Fruit fly (Drosophila melanogaster) whole organism, embryonic: Measurements from ENCODE around the gene Eno.

ENCODE experiments used
- Adf1 ChIP-seq: fragments of 200-800 bp; sonication (Bioruptor generic); IDR thresholded peaks from 2 replicates; pipeline ENCODE4 v1.3.6; 2022; ENCODE audit warnings: missing biosample characterization, missing genetic modification characterization
- Bgb ChIP-seq: fragments of 200-800 bp; sonication (Bioruptor generic); IDR thresholded peaks from 2 replicates; pipeline ENCODE4 v1.3.6; 2022; ENCODE audit warnings: missing biosample characterization, missing genetic modification characterization; ENCODE audit not compliant: partially characterized antibody
- C15 ChIP-seq: fragments of 200-800 bp; sonication (Bioruptor generic); IDR thresholded peaks from 3 replicates; pipeline ENCODE4 v1.3.6; 2022; ENCODE audit warnings: missing biosample characterization, missing genetic modification characterization
- CG10565 ChIP-seq: fragments of 200-800 bp; sonication (Bioruptor generic); optimal IDR thresholded peaks from 3 replicates; lab custom pipeline; 2016; ENCODE audit warnings: missing biosample characterization, mild to moderate bottlenecking, missing genetic modification characterization
- CG10654 ChIP-seq: fragments of 200-800 bp; sonication (Bioruptor generic); optimal IDR thresholded peaks from 2 replicates; lab custom pipeline; 2016; ENCODE audit warnings: missing biosample characterization, missing genetic modification characterization
- CG10979 ChIP-seq: fragments of 200-800 bp; sonication (Bioruptor generic); optimal IDR thresholded peaks from 2 replicates; lab custom pipeline; 2018; ENCODE audit warnings: missing biosample characterization, mild to moderate bottlenecking, missing genetic modification characterization, moderate library complexity
- CG11093 ChIP-seq: fragments of 200-800 bp; sonication (Bioruptor generic); IDR thresholded peaks from 3 replicates; pipeline ENCODE4 v1.3.6; 2022; ENCODE audit warnings: missing biosample characterization, missing genetic modification characterization
- CG12391 ChIP-seq: fragments of 200-800 bp; sonication (Bioruptor generic); optimal IDR thresholded peaks from 3 replicates; lab custom pipeline; 2018; ENCODE audit warnings: missing biosample characterization, mild to moderate bottlenecking, missing genetic modification characterization, moderate library complexity
- CG14860 ChIP-seq: fragments of 200-800 bp; sonication (Bioruptor generic); IDR thresholded peaks from 3 replicates; pipeline ENCODE4 v1.3.6; 2022; ENCODE audit warnings: missing biosample characterization, missing genetic modification characterization; ENCODE audit not compliant: partially characterized antibody
- CG17912 ChIP-seq: fragments of 200-800 bp; sonication (Bioruptor generic); optimal IDR thresholded peaks from 2 replicates; lab custom pipeline; 2018; ENCODE audit warnings: missing biosample characterization, mild to moderate bottlenecking, missing genetic modification characterization
- CG18262 ChIP-seq: fragments of 200-800 bp; optimal IDR thresholded peaks from 3 replicates; lab custom pipeline; 2019; ENCODE audit warnings: missing biosample characterization, mild to moderate bottlenecking, missing genetic modification characterization, moderate library complexity
- CG18599 ChIP-seq: fragments of 200-800 bp; sonication (Bioruptor generic); optimal IDR thresholded peaks from 3 replicates; lab custom pipeline; 2017; ENCODE audit warnings: missing biosample characterization, missing genetic modification characterization, mild to moderate bottlenecking, moderate library complexity, missing genetic modification reagents
- CG18619 ChIP-seq: fragments of 200-800 bp; sonication (Bioruptor generic); optimal IDR thresholded peaks from 3 replicates; lab custom pipeline; 2017; ENCODE audit warnings: missing biosample characterization, mild to moderate bottlenecking, missing genetic modification characterization
- CG2129 ChIP-seq: fragments of 200-800 bp; sonication (Bioruptor generic); IDR thresholded peaks from 2 replicates; pipeline ENCODE4 v1.3.6; 2022; ENCODE audit warnings: missing biosample characterization, missing genetic modification characterization; ENCODE audit not compliant: partially characterized antibody
- CG2678 ChIP-seq: fragments of 200-800 bp; sonication (Bioruptor generic); optimal IDR thresholded peaks from 3 replicates; lab custom pipeline; 2019; ENCODE audit warnings: missing biosample characterization, mild to moderate bottlenecking, missing genetic modification characterization, moderate library complexity
- CG30431 ChIP-seq: fragments of 200-800 bp; sonication (Bioruptor generic); optimal IDR thresholded peaks from 2 replicates; lab custom pipeline; 2017; ENCODE audit warnings: missing biosample characterization, missing genetic modification characterization
- CG33557 ChIP-seq: fragments of 200-800 bp; sonication (Bioruptor generic); optimal IDR thresholded peaks from 2 replicates; lab custom pipeline; 2019; ENCODE audit warnings: missing biosample characterization, mild to moderate bottlenecking, missing genetic modification characterization, moderate library complexity
- CG5245 ChIP-seq: fragments of 200-800 bp; sonication (Bioruptor generic); optimal IDR thresholded peaks from 3 replicates; lab custom pipeline; 2016; ENCODE audit warnings: missing biosample characterization, missing genetic modification characterization
- CG8388 ChIP-seq: fragments of 200-800 bp; sonication (Bioruptor generic); optimal IDR thresholded peaks from 2 replicates; lab custom pipeline; 2019; ENCODE audit warnings: missing biosample characterization, mild to moderate bottlenecking, missing genetic modification characterization, moderate library complexity
- CG8944 ChIP-seq: fragments of 200-800 bp; sonication (Bioruptor generic); optimal IDR thresholded peaks from 3 replicates; lab custom pipeline; 2016; ENCODE audit warnings: missing biosample characterization, missing genetic modification characterization
- CG9727 ChIP-seq: fragments of 200-800 bp; sonication (Bioruptor generic); optimal IDR thresholded peaks from 3 replicates; lab custom pipeline; 2017; ENCODE audit warnings: missing biosample characterization, mild to moderate bottlenecking, missing genetic modification characterization
- CkIIα-i1 ChIP-seq: fragments of 200-800 bp; sonication (Bioruptor generic); IDR thresholded peaks from 2 replicates; pipeline ENCODE4 v1.3.6; 2022; ENCODE audit warnings: missing biosample characterization, missing genetic modification characterization
- D ChIP-seq, 2 experiments: fragments of 200-800 bp in 1 of 2; fragments of >200 bp in 1 of 2; sonication (Bioruptor generic) in 1 of 2; optimal IDR thresholded peaks; 2 replicates in 1 of 2; 3 replicates in 1 of 2; lab custom pipeline; 2017; ENCODE audit warnings: mild to moderate bottlenecking in 1 of 2, missing biosample characterization in 1 of 2, missing genetic modification characterization in 1 of 2, missing genetic modification reagents in 1 of 2
- Dad ChIP-seq: fragments of 200-800 bp; sonication (Bioruptor generic); optimal IDR thresholded peaks from 3 replicates; lab custom pipeline; 2016; ENCODE audit warnings: missing biosample characterization, missing genetic modification characterization
- Eip74EF ChIP-seq, 2 experiments: fragments of 200-800 bp in 1 of 2; fragments of >200 bp in 1 of 2; sonication (Bioruptor generic) in 1 of 2; optimal IDR thresholded peaks; 2 replicates each; lab custom pipeline; 2017 to 2019; ENCODE audit warnings: missing biosample characterization in 2 of 2, missing genetic modification characterization in 2 of 2, mild to moderate bottlenecking in 1 of 2, moderate library complexity in 1 of 2
- Ets97D ChIP-seq: fragments of 200-800 bp; sonication (Bioruptor generic); optimal IDR thresholded peaks from 3 replicates; lab custom pipeline; 2016; ENCODE audit warnings: missing biosample characterization, missing genetic modification characterization
- Fer1 ChIP-seq: fragments of 200-800 bp; sonication (Bioruptor generic); optimal IDR thresholded peaks from 2 replicates; lab custom pipeline; 2017; ENCODE audit warnings: missing biosample characterization, mild to moderate bottlenecking, missing genetic modification characterization
- HLHmδ ChIP-seq: fragments of 200-800 bp; sonication (Bioruptor generic); optimal IDR thresholded peaks from 2 replicates; lab custom pipeline; 2018; ENCODE audit warnings: missing biosample characterization, mild to moderate bottlenecking, missing genetic modification characterization, moderate library complexity
- Hand ChIP-seq: fragments of 200-800 bp; sonication (Bioruptor generic); optimal IDR thresholded peaks from 2 replicates; lab custom pipeline; 2017; ENCODE audit warnings: mild to moderate bottlenecking, missing biosample characterization, missing genetic modification reagents, missing genetic modification characterization
- NfI ChIP-seq: fragments of 200-800 bp; sonication (Bioruptor generic); optimal IDR thresholded peaks from 3 replicates; lab custom pipeline; 2018; ENCODE audit warnings: missing biosample characterization, mild to moderate bottlenecking, missing genetic modification characterization, moderate library complexity
- Rfx ChIP-seq: fragments of 200-800 bp; sonication (Bioruptor generic); IDR thresholded peaks from 2 replicates; pipeline ENCODE4 v1.3.6; 2022; ENCODE audit warnings: missing biosample characterization, missing genetic modification characterization
- Sox100B ChIP-seq: fragments of 200-800 bp; sonication (Bioruptor generic); optimal IDR thresholded peaks from 3 replicates; lab custom pipeline; 2018; ENCODE audit warnings: missing biosample characterization, mild to moderate bottlenecking, missing genetic modification characterization
- Spps ChIP-seq: fragments of 200-800 bp; sonication (Bioruptor generic); optimal IDR thresholded peaks from 2 replicates; lab custom pipeline; 2018; ENCODE audit warnings: missing biosample characterization, mild to moderate bottlenecking, missing genetic modification characterization
- Tbp ChIP-seq: fragments of >200 bp; optimal IDR thresholded peaks from 2 replicates; lab custom pipeline; 2018; ENCODE audit warnings: missing biosample characterization, missing genetic modification characterization
- Usf ChIP-seq: fragments of 200-800 bp; sonication (Bioruptor generic); optimal IDR thresholded peaks from 2 replicates; lab custom pipeline; 2017; ENCODE audit warnings: missing genotype, missing biosample characterization, missing genetic modification characterization
- eyg ChIP-seq: fragments of 200-800 bp; sonication (Bioruptor generic); optimal IDR thresholded peaks from 3 replicates; lab custom pipeline; 2016; ENCODE audit warnings: missing biosample characterization, missing genetic modification characterization
- fru ChIP-seq: fragments of >200 bp; optimal IDR thresholded peaks from 2 replicates; lab custom pipeline; 2017
- ftz-f1 ChIP-seq: fragments of 200-800 bp; sonication (Bioruptor generic); optimal IDR thresholded peaks from 2 replicates; lab custom pipeline; 2016; ENCODE audit warnings: missing biosample characterization, missing genetic modification characterization
- gsb-n ChIP-seq: fragments of 200-800 bp; sonication (Bioruptor generic); optimal IDR thresholded peaks from 3 replicates; lab custom pipeline; 2018; ENCODE audit warnings: missing biosample characterization, mild to moderate bottlenecking, missing genetic modification characterization
- nerfin-1 ChIP-seq: fragments of 200-800 bp; sonication (Bioruptor generic); optimal IDR thresholded peaks from 3 replicates; lab custom pipeline; 2019; ENCODE audit warnings: missing biosample characterization, mild to moderate bottlenecking, missing genetic modification characterization, moderate library complexity
- nom ChIP-seq: fragments of 200-800 bp; sonication (Bioruptor generic); optimal IDR thresholded peaks from 2 replicates; lab custom pipeline; 2017; ENCODE audit warnings: missing biosample characterization, missing genetic modification characterization, mild to moderate bottlenecking, moderate library complexity, missing genetic modification reagents
- sens ChIP-seq: fragments of 200-800 bp; sonication (Bioruptor generic); peaks from one replicate; lab custom pipeline; 2016; ENCODE audit warnings: missing biosample characterization, missing genetic modification characterization
- sens-2 ChIP-seq: fragments of 200-800 bp; sonication (Bioruptor generic); IDR thresholded peaks from 2 replicates; pipeline ENCODE4 v1.3.6; 2022; ENCODE audit warnings: missing biosample characterization, missing genetic modification characterization
- so ChIP-seq: fragments of 200-800 bp; sonication (Bioruptor generic); IDR thresholded peaks from 3 replicates; pipeline ENCODE4 v1.3.6; 2022; ENCODE audit warnings: missing biosample characterization, missing genetic modification characterization
- tll ChIP-seq, 2 experiments: fragments of 200-800 bp in 1 of 2; fragments of >200 bp in 1 of 2; sonication (Bioruptor generic) in 1 of 2; optimal IDR thresholded peaks; 2 replicates each; lab custom pipeline; 2017 to 2019; ENCODE audit warnings: missing biosample characterization in 2 of 2, missing genetic modification characterization in 2 of 2, mild to moderate bottlenecking in 1 of 2, moderate library complexity in 1 of 2
- wek ChIP-seq: fragments of 200-800 bp; sonication (Bioruptor generic); optimal IDR thresholded peaks from 3 replicates; lab custom pipeline; 2018; ENCODE audit warnings: missing biosample characterization, mild to moderate bottlenecking, missing genetic modification characterization, moderate library complexity
- wor ChIP-seq: fragments of 200-800 bp; sonication (Bioruptor generic); IDR thresholded peaks from 2 replicates; pipeline ENCODE4 v1.3.6; 2022; ENCODE audit warnings: missing biosample characterization, missing genetic modification characterization
- yki ChIP-seq: fragments of >200 bp; optimal IDR thresholded peaks from 3 replicates; lab custom pipeline; 2018

Eno gene

DNA sequence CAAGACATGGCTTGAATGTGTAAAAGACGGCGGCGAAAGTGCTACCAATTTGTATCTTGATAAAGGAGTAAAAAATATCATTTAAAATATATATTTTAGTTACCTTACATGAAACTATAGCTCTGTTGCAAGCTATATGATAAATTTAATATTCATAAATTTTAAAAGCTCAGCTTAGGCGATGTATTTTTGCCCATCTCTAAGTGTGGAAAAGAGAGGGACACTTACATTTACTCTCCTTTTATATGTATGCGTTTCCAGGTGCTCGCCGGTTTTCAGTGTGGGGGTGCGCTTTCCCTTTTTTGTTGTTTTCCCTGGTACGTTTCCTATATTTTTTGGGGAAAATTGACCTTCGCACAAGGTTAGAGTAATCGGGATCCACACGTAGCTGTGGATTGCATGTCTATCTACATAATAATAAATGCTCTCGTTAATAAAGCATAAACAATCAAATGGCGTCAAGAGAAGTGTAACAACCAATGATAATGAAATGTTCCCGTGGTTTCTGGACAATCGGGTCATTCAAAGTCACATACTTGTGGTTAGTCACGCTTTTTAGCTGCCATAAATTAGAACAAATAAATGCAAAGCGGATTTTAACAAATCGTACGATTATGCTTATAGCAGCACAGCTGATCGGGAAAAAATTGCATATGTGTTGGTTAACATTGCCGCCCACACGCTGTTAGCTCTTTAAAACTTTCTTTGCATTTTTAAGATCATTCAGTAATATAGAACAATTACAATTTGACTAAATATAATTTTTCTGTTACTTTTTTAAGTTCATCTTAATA, 1.4 kb downstream of the Eno start (continued):
- TF ChIP-seq CG8388 (peak; percentile 97), sens (peak; percentile 97), D (optimal IDR thresholded peaks at IDR 0.05; lab: Kevin White, UChicago) (no peak), D (GFP tag; optimal IDR thresholded peaks at IDR 0.05; lab: Kevin White, UChicago) (peak; percentile 94), CG14860 (peak; percentile 91), yki (no peak), so (GFP tag; lab: Robert Waterston, UW) (peak; percentile 97), Spps (peak; percentile 84), tll (GFP tag; optimal IDR thresholded peaks at IDR 0.05; lab: Kevin White, UChicago) (peak in 1 of 2 experiments; percentile 40), CkIIα-i1 (no peak), Bgb (GFP tag; lab: Robert Waterston, UW) (peak; percentile 79), CG18599 (GFP tag; lab: Kevin White, UChicago) (peak; percentile 99), Dad (GFP tag; lab: Kevin White, UChicago) (peak; percentile 87), CG18619 (GFP tag; lab: Kevin White, UChicago) (peak; percentile 99), CG17912 (GFP tag; lab: Kevin White, UChicago) (peak; percentile 90), CG2129 (peak; percentile 88), Ets97D (peak; percentile 67), CG11093 (GFP tag; lab: Robert Waterston, UW) (peak; percentile 91), nom (GFP tag; lab: Kevin White, UChicago) (peak; percentile 93), Rfx (GFP tag; lab: Robert Waterston, UW) (peak; percentile 98), CG9727 (GFP tag; lab: Kevin White, UChicago) (peak; percentile 98), gsb-n (tag; lab: Kevin White, UChicago) (peak; percentile 97), CG30431 (peak; percentile 94), wek (GFP tag; lab: Kevin White, UChicago) (peak; percentile 87), sens-2 (GFP tag; lab: Robert Waterston, UW) (peak; percentile 89), CG10565 (GFP tag; lab: Kevin White, UChicago) (peak; percentile 64), HLHmδ (GFP tag; lab: Kevin White, UChicago) (no peak), Hand (GFP tag; lab: Kevin White, UChicago) (peak; percentile 99), CG2678 (tag; lab: Kevin White, UChicago) (peak; percentile 98), C15 (GFP tag; lab: Robert Waterston, UW) (peak; percentile 91), wor (peak; percentile 95), Adf1 (GFP tag; lab: Robert Waterston, UW) (peak; percentile 87), Sox100B (GFP tag; lab: Kevin White, UChicago) (peak; percentile 99), CG33557 (GFP tag; lab: Kevin White, UChicago) (peak; percentile 98), NfI (GFP tag; lab: Kevin White, UChicago) (peak; percentile 99), CG18262 (tag; lab: Kevin White, UChicago) (peak; percentile 94), nerfin-1 (tag; lab: Kevin White, UChicago) (peak; percentile 94), eyg (GFP tag; lab: Kevin White, UChicago) (peak; percentile 56), CG5245 (GFP tag; lab: Kevin White, UChicago) (peak; percentile 91), fru (lab: Kevin White, UChicago) (no peak), ftz-f1 (GFP tag; lab: Kevin White, UChicago) (peak; percentile 89), CG10979 (tag; lab: Kevin White, UChicago) (peak; percentile 95), CG10654 (GFP tag; lab: Kevin White, UChicago) (peak; percentile 93), Tbp (no peak), CG8944 (GFP tag; lab: Kevin White, UChicago) (peak; percentile 64), CG12391 (tag; lab: Kevin White, UChicago) (peak; percentile 98), Usf (peak; percentile 97), Eip74EF (GFP tag; optimal IDR thresholded peaks at IDR 0.05; lab: Kevin White, UChicago) (peak in 1 of 2 experiments; percentile 97), Fer1 (GFP tag; lab: Kevin White, UChicago) (peak; percentile 98)
